Fruit fly (Drosophila melanogaster): Measurements from ENCODE around the gene ssx.

The ssx gene

DNA sequence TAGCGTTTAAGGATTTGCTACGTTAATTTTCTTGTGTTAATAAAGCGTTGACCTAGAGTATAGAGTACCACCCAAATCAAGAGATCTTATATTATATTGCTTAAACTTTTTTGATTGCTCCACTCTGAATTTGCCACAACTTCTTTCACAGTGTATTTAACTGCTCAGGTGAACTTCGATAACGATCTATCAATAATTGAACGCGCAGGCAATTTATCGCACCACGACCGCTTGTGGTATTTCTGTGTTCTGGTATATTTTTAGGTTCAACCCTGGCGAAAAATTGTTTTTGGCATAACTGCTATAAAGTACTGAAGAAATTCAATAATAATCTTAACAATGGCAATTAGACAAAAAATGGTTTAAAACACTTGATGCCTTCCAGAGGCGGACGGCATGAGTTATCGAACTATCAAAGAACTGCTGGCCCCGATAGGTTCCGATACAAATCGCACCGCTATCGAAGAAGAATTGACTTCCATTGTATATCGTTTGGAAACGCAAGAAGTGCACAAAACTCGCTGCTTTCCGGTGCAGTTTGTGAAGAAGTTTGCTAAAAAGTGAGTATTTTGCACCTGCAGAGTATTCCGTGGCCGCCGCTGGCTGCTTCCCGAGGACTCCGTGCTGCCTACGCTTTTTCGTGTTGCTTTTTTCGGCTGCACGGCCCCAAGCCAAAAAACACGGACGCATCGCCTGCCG is at the start of gene ssx (continued):
- TF ChIP-seq CG13894 (tag; optimal IDR thresholded peaks at IDR 0.05) (no peak), CG2120 (GFP tag; optimal IDR thresholded peaks at IDR 0.05) (peak; percentile 74), pnt (GFP tag; optimal IDR thresholded peaks at IDR 0.05) (peak; percentile 32), cas (GFP tag; IDR thresholded peaks at IDR 0.05) (no peak), Hand (GFP tag; optimal IDR thresholded peaks at IDR 0.05) (no peak)

- no peak for TF ChIP-seq z (GFP tag; IDR thresholded peaks at IDR 0.05)
- peak; percentile 43 for TF ChIP-seq Med (GFP tag)
- TF ChIP-seq sob (GFP tag; IDR thresholded peaks at IDR 0.05): no peak
- no peak for TF ChIP-seq YL-1 (GFP tag; optimal IDR thresholded peaks at IDR 0.05)
- TF ChIP-seq CG11695 (GFP tag; IDR thresholded peaks at IDR 0.05): no peak
Observed at dm6 chrX:1321043-1321442, 49.3 kb upstream of the ssx start.

dm6 chrX:1321664-1322063 is 48.7 kb upstream of the ssx start:
- peak; percentile 69 for TF ChIP-seq CG4360 (GFP tag; IDR thresholded peaks at IDR 0.05)
- TF ChIP-seq ro (GFP tag; IDR thresholded peaks at IDR 0.05): no peak
- 0 out of 2 replicates have a peak, but pooled peaks have one; percentile 19 for TF ChIP-seq MBD-R2 (GFP tag; IDR thresholded peaks at IDR 0.05)
- no peak for TF ChIP-seq CG12659 (GFP tag; optimal IDR thresholded peaks at IDR 0.05)
- no peak for TF ChIP-seq CG5245 (GFP tag; optimal IDR thresholded peaks at IDR 0.05)
- no peak for TF ChIP-seq Ravus (GFP tag; IDR thresholded peaks at IDR 0.05)
- TF ChIP-seq CG6813 (GFP tag; optimal IDR thresholded peaks at IDR 0.05): no peak
- TF ChIP-seq CG13624 (GFP tag; optimal IDR thresholded peaks at IDR 0.05): no peak
- no peak for TF ChIP-seq zen2 (GFP tag; IDR thresholded peaks at IDR 0.05; ENCODE audit: partially characterized antibody)
- TF ChIP-seq Trl (optimal IDR thresholded peaks at IDR 0.05): peak; percentile 22 to 45
- no peak for TF ChIP-seq Trl (GFP tag; optimal IDR thresholded peaks at IDR 0.05)
- TF ChIP-seq Fer2 (tag; optimal IDR thresholded peaks at IDR 0.05): no peak
- no peak for TF ChIP-seq CG12236 (GFP tag; optimal IDR thresholded peaks at IDR 0.05)
- no peak for TF ChIP-seq pnt (GFP tag; optimal IDR thresholded peaks at IDR 0.05)
- TF ChIP-seq CG1832 (GFP tag; optimal IDR thresholded peaks at IDR 0.05): peak; percentile 27
- peak; percentile 43 for TF ChIP-seq cg (GFP tag; optimal IDR thresholded peaks at IDR 0.05)
- TF ChIP-seq onecut (GFP tag; IDR thresholded peaks at IDR 0.05): peak; percentile 98

dm6 chrX:1322214-1322613 is 48.2 kb upstream of the ssx start, which contains the start of gene DAAM:
TSS of gene DAAM (minus strand) at chrX:1322362.
- TF ChIP-seq CG9797 (GFP tag; optimal IDR thresholded peaks at IDR 0.05) (peak; percentile 49), CG11093 (GFP tag; IDR thresholded peaks at IDR 0.05) (no peak), CG6854 (GFP tag; optimal IDR thresholded peaks at IDR 0.05) (peak; percentile 28), schlank (tag; optimal IDR thresholded peaks at IDR 0.05) (peak; percentile 35), CG7786 (GFP tag; optimal IDR thresholded peaks at IDR 0.05) (peak; percentile 8), CG15696 (tag; optimal IDR thresholded peaks at IDR 0.05) (peak; percentile 1), CG9876 (GFP tag; optimal IDR thresholded peaks at IDR 0.05) (peak; percentile 41), CG3995 (GFP tag; optimal IDR thresholded peaks at IDR 0.05) (peak; percentile 25), Drgx (GFP tag; IDR thresholded peaks at IDR 0.05) (no peak), Opbp (GFP tag; IDR thresholded peaks at IDR 0.05; ENCODE audit: partially characterized antibody) (peak; percentile 77; the same call in 2 of the 3 replicates), CG15479 (GFP tag; optimal IDR thresholded peaks at IDR 0.05) (peak; percentile 61), Ets65A (GFP tag) (peak; percentile 99), org-1 (GFP tag; optimal IDR thresholded peaks at IDR 0.05) (peak; percentile 12), Camta (GFP tag; optimal IDR thresholded peaks at IDR 0.05) (peak; percentile 12), GATAe (GFP tag; conservative IDR thresholded peaks at IDR 0.05) (peak; percentile 70), Dip3 (GFP tag; optimal IDR thresholded peaks at IDR 0.05) (peak; percentile 29), Stat92E (GFP tag; optimal IDR thresholded peaks at IDR 0.05) (no peak), CTCF (GFP tag; optimal IDR thresholded peaks at IDR 0.05) (peak; percentile 65), odd (GFP tag; optimal IDR thresholded peaks at IDR 0.05) (no peak), zen2 (GFP tag; IDR thresholded peaks at IDR 0.05; ENCODE audit: partially characterized antibody) (no peak), sens (GFP tag) (peak; percentile 73), inv (GFP tag; IDR thresholded peaks at IDR 0.05; ENCODE audit: partially characterized antibody) (peak; percentile 26; the same call in 1 of the 2 replicates), CG13123 (GFP tag; optimal IDR thresholded peaks at IDR 0.05) (no peak)

Measured in whole organism, embryonic.